Worm (Caenorhabditis elegans) whole organism, L4 larva: ENCODE measurements around the gene emb-9.

Source experiments
- F49E8.2 ChIP-seq: sonication (generic microtip); optimal IDR thresholded peaks from 2 replicates; lab custom pipeline; 2016; ENCODE audit warnings: missing compliant biosample characterization, mild to moderate bottlenecking, missing genetic modification characterization, borderline replicate concordance
- T20F7.1 ChIP-seq: fragments of 200-800 bp; sonication (Bioruptor generic); optimal IDR thresholded peaks from 2 replicates; lab custom pipeline; 2018; ENCODE audit warnings: mild to moderate bottlenecking, missing genetic modification characterization, missing compliant biosample characterization
- ZK546.5 ChIP-seq, 2 experiments: sonication (generic microtip); optimal IDR thresholded peaks; 2 replicates each; lab custom pipeline; 2017; ENCODE audit warnings: missing biosample characterization in 2 of 2, missing genetic modification characterization in 2 of 2
- ceh-20 ChIP-seq: fragments of 200-800 bp; sonication (Bioruptor generic); IDR thresholded peaks from 2 replicates; pipeline ENCODE4 v1.3.6; 2022; ENCODE audit warnings: missing genetic modification reagents, missing genetic modification characterization, missing compliant biosample characterization
- ceh-32 ChIP-seq: sonication (generic microtip); optimal IDR thresholded peaks from 2 replicates; lab custom pipeline; 2016; ENCODE audit warnings: mild to moderate bottlenecking, missing genetic modification characterization, missing compliant biosample characterization; ENCODE audit not compliant: poor library complexity
- ceh-82 ChIP-seq: sonication (generic microtip); optimal IDR thresholded peaks from 2 replicates; lab custom pipeline; 2017; ENCODE audit warnings: missing biosample characterization, missing genetic modification characterization
- daf-16 ChIP-seq, 3 experiments: sonication (generic microtip); optimal IDR thresholded peaks; 2 replicates each; lab custom pipeline; 2016 to 2017; ENCODE audit warnings: missing genetic modification characterization in 3 of 3, missing genetic modification reagents in 3 of 3, mild to moderate bottlenecking in 2 of 3, missing compliant biosample characterization in 2 of 3, missing biosample characterization in 1 of 3, moderate library complexity in 1 of 3
- dmd-6 ChIP-seq: fragments of 200-800 bp; sonication (Bioruptor generic); IDR thresholded peaks from 2 replicates; pipeline ENCODE4 v1.3.6; 2022; ENCODE audit warnings: missing genetic modification reagents, missing genetic modification characterization, missing compliant biosample characterization
- egl-27 ChIP-seq: sonication (generic microtip); optimal IDR thresholded peaks from 3 replicates; lab custom pipeline; 2017; ENCODE audit warnings: missing biosample characterization, missing genetic modification reagents, missing genetic modification characterization
- hif-1 ChIP-seq, 2 experiments: sonication (generic microtip); optimal IDR thresholded peaks; 2 replicates each; lab custom pipeline; 2016 to 2017; ENCODE audit warnings: missing compliant biosample characterization in 2 of 2, missing genetic modification characterization in 2 of 2, missing genetic modification reagents in 2 of 2, missing genotype in 2 of 2, mild to moderate bottlenecking in 1 of 2
- hlh-11 ChIP-seq: fragments of 200-800 bp; sonication (Bioruptor generic); optimal IDR thresholded peaks from 2 replicates; lab custom pipeline; 2018; ENCODE audit warnings: mild to moderate bottlenecking, missing genetic modification characterization, missing compliant biosample characterization
- hlh-30 ChIP-seq: sonication (generic microtip); optimal IDR thresholded peaks from 2 replicates; lab custom pipeline; 2017; ENCODE audit warnings: antibody characterized with exemption, mild to moderate bottlenecking, missing genetic modification characterization, missing compliant biosample characterization; ENCODE audit not compliant: insufficient read depth
- hmg-1.1 ChIP-seq: fragments of 200-800 bp; sonication (Bioruptor generic); IDR thresholded peaks from 2 replicates; pipeline ENCODE4 v1.3.6; 2022; ENCODE audit warnings: missing genetic modification reagents, missing genetic modification characterization, missing compliant biosample characterization
- lin-1 ChIP-seq: fragments of 200-800 bp; sonication (Bioruptor generic); IDR thresholded peaks from 2 replicates; pipeline ENCODE4 v1.3.6; 2022; ENCODE audit warnings: missing genetic modification reagents, missing genetic modification characterization, missing compliant biosample characterization
- lin-15B ChIP-seq: fragments of 150-350 bp; sonication (generic microtip); optimal IDR thresholded peaks from 3 replicates; lab custom pipeline; 2014; ENCODE audit warnings: missing biosample characterization, missing genetic modification characterization
- madf-9 ChIP-seq: fragments of 200-800 bp; sonication (Bioruptor generic); conservative IDR thresholded peaks from 2 replicates; pipeline ENCODE4 v1.3.6; 2022; ENCODE audit warnings: missing genetic modification reagents, missing genetic modification characterization, missing compliant biosample characterization
- mdl-1 ChIP-seq, 2 experiments: fragments of 150-350 bp in 1 of 2; sonication (generic microtip) in 1 of 2; optimal IDR thresholded peaks; 2 replicates each; lab custom pipeline; 2014 to 2017; ENCODE audit warnings: missing biosample characterization in 2 of 2, missing genetic modification characterization in 2 of 2
- nhr-237 ChIP-seq: sonication (generic microtip); optimal IDR thresholded peaks from 2 replicates; lab custom pipeline; 2017; ENCODE audit warnings: missing biosample characterization, missing genetic modification characterization
- nhr-28 ChIP-seq: fragments of 150-350 bp; optimal IDR thresholded peaks from 2 replicates; lab custom pipeline; 2014; ENCODE audit warnings: missing biosample characterization, missing genetic modification characterization
- nhr-41 ChIP-seq: fragments of 200-800 bp; sonication (Bioruptor generic); IDR thresholded peaks from 2 replicates; pipeline ENCODE4 v1.3.6; 2022; ENCODE audit warnings: missing genetic modification reagents, missing genetic modification characterization, missing compliant biosample characterization
- nhr-76 ChIP-seq: fragments of 150-350 bp; optimal IDR thresholded peaks from 2 replicates; lab custom pipeline; 2014; ENCODE audit warnings: missing biosample characterization, missing genetic modification characterization
- php-3 ChIP-seq: fragments of 200-800 bp; sonication (Bioruptor generic); IDR thresholded peaks from 2 replicates; pipeline ENCODE4 v1.3.6; 2022; ENCODE audit warnings: missing genetic modification reagents, missing genetic modification characterization, missing compliant biosample characterization
- pqm-1 ChIP-seq: sonication (generic microtip); optimal IDR thresholded peaks from 2 replicates; lab custom pipeline; 2017; ENCODE audit warnings: missing biosample characterization, missing genetic modification characterization
- set-16 ChIP-seq: fragments of 200-800 bp; sonication (Bioruptor generic); IDR thresholded peaks from 2 replicates; pipeline ENCODE4 v1.3.6; 2022; ENCODE audit warnings: missing genetic modification reagents, missing genetic modification characterization, missing compliant biosample characterization
- skn-1 ChIP-seq: fragments of 150-350 bp; optimal IDR thresholded peaks from 2 replicates; lab custom pipeline; 2014; ENCODE audit warnings: missing biosample characterization, missing genetic modification characterization
- spr-1 ChIP-seq: sonication (generic microtip); optimal IDR thresholded peaks from 2 replicates; lab custom pipeline; 2016; ENCODE audit warnings: mild to moderate bottlenecking, missing genetic modification characterization, missing compliant biosample characterization
- unc-62 ChIP-seq, 3 experiments: fragments of 150-350 bp in 1 of 3; sonication (generic microtip); optimal IDR thresholded peaks in 2 of 3; peaks in 1 of 3; 1 replicate in 1 of 3; 2 replicates in 2 of 3; lab custom pipeline; 2014 to 2017; ENCODE audit warnings: missing biosample characterization in 3 of 3, missing genetic modification characterization in 3 of 3, missing genetic modification reagents in 3 of 3, missing genotype in 1 of 3
- zag-1 ChIP-seq: fragments of 150-350 bp; optimal IDR thresholded peaks from 2 replicates; lab custom pipeline; 2014; ENCODE audit warnings: missing biosample characterization, missing genetic modification characterization
- zip-2 ChIP-seq: fragments of 150-350 bp; optimal IDR thresholded peaks from 2 replicates; lab custom pipeline; 2014; ENCODE audit warnings: missing biosample characterization, missing genetic modification characterization

The emb-9 gene

DNA sequence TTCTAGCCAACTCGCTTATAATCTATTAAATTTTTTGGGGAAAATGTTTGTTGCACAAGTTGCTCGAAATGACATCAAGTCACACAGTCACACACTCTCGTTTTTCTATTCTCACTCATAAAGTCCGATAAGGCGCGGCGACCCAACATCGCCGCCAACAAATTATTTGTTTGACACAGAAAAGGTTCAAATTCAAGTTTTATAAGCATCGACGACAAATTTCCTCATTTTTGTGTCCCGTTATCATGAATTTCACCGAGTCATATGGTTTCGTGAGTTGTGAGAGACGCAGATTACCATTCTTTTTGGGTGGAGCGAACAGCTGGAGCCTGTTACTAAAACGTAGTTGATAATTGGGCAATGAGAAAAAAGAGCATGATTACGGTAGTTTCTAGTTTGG, 54.4 kb downstream of the emb-9 start (continued):
- TF ChIP-seq zip-2 (tag; lab: Kevin White, UChicago) (no peak), nhr-28 (tag; lab: Kevin White, UChicago) (peak; percentile 88), hlh-11 (peak; percentile 94), ceh-20 (GFP tag; lab: Robert Waterston, UW) (no peak), hmg-1.1 (GFP tag; lab: Robert Waterston, UW) (no peak), T20F7.1 (peak; percentile 10), mdl-1 (tag; optimal IDR thresholded peaks at IDR 0.05; lab: Kevin White, UChicago) (peak in 1 of 2 experiments; percentile 7), F49E8.2 (no peak), unc-62 (GFP tag; optimal IDR thresholded peaks at IDR 0.05 in 1 of 2; lab: Kevin White, UChicago) (peak in 1 of 2 experiments; percentile 94), unc-62 (tag; optimal IDR thresholded peaks at IDR 0.05; lab: Kevin White, UChicago) (no peak), hlh-30 (tag; lab: Kevin White, UChicago) (peak; percentile 46), lin-1 (GFP tag; lab: Robert Waterston, UW) (peak; percentile 37; the same call in 1 of the 2 replicates), set-16 (no peak), ZK546.5 (tag; optimal IDR thresholded peaks at IDR 0.05; lab: Kevin White, UChicago) (no peak)

DNA sequence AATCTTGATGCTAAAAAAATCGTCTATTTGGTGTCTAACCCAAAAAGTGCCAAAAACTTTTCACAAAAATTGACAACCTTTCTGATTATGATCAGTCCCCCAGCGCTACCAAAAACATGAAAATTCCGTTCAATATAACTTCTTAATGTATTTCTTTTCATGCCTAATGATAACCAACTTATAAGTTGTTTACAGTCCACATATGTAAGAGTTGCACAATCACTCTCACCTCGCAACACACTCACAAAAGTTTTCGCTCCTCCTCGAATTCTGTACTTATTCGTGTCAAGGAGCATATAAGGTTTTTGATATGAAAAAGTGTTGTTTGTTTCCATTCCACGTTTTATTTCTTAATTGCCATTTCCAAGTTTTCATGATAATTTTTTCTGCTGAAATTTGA, 55.7 kb downstream of the emb-9 start:
- no peak for TF ChIP-seq hif-1 (tag; optimal IDR thresholded peaks at IDR 0.05; lab: Kevin White, UChicago)
- no peak for TF ChIP-seq spr-1 (tag; lab: Kevin White, UChicago)
- TF ChIP-seq set-16 = no peak
- no peak for TF ChIP-seq hlh-11
- no peak for TF ChIP-seq ceh-82 (tag; lab: Kevin White, UChicago)
- no peak for TF ChIP-seq nhr-237
- TF ChIP-seq zag-1 (tag; lab: Kevin White, UChicago) = no peak
- no peak for TF ChIP-seq ceh-32 (tag; lab: Kevin White, UChicago)
- TF ChIP-seq lin-15B (tag; lab: Kevin White, UChicago) = no peak
- no peak for TF ChIP-seq daf-16 (GFP tag; optimal IDR thresholded peaks at IDR 0.05; lab: Kevin White, UChicago)
- peak; percentile 92 for TF ChIP-seq daf-16 (tag; optimal IDR thresholded peaks at IDR 0.05; lab: Kevin White, UChicago)
- no peak for TF ChIP-seq nhr-41 (GFP tag; lab: Robert Waterston, UW)
- no peak for TF ChIP-seq skn-1 (tag; lab: Kevin White, UChicago)
- TF ChIP-seq dmd-6 = 0 out of 2 replicates have a peak, but pooled peaks have one; percentile 9
- TF ChIP-seq nhr-76 (tag; lab: Kevin White, UChicago) = no peak
- TF ChIP-seq php-3 (GFP tag; lab: Robert Waterston, UW) = no peak
- peak; percentile 53 for TF ChIP-seq pqm-1 (tag; lab: Kevin White, UChicago)
- TF ChIP-seq egl-27 (tag; lab: Kevin White, UChicago) = no peak
- TF ChIP-seq madf-9 = no peak
- TF ChIP-seq, all 104 proteins: peak for 3
